Fruit fly (Drosophila melanogaster) whole organism, wandering third instar larva: Measurements from ENCODE around the gene mamo.

Experiments
- Abd-B ChIP-seq: fragments of >200 bp; optimal IDR thresholded peaks from 2 replicates; lab custom pipeline; 2017; ENCODE audit warnings: missing biosample characterization, missing genetic modification characterization
- CG9705 ChIP-seq: fragments of 200-800 bp; sonication (Bioruptor generic); optimal IDR thresholded peaks from 2 replicates; lab custom pipeline; 2018; ENCODE audit warnings: missing biosample characterization, mild to moderate bottlenecking, missing genetic modification characterization
- CrebA ChIP-seq: fragments of 200-800 bp; sonication (Bioruptor generic); optimal IDR thresholded peaks from 2 replicates; lab custom pipeline; 2016; ENCODE audit warnings: missing biosample characterization, mild to moderate bottlenecking, missing genetic modification characterization, borderline replicate concordance
- Dfd ChIP-seq: fragments of >200 bp; optimal IDR thresholded peaks from 2 replicates; lab custom pipeline; 2017; ENCODE audit warnings: missing biosample characterization, missing genetic modification characterization
- Dif ChIP-seq: fragments of 200-275, 200-300 bp; sonication (Bioruptor generic); optimal IDR thresholded peaks from 2 replicates; lab custom pipeline; 2018; ENCODE audit warnings: missing biosample characterization, missing genetic modification characterization; ENCODE audit not compliant: partially characterized antibody
- GATAd ChIP-seq: sonication (Bioruptor generic); optimal IDR thresholded peaks from 2 replicates; lab custom pipeline; 2016; ENCODE audit warnings: missing biosample characterization, missing genetic modification characterization
- HLH106 ChIP-seq: fragments of 200-800 bp; optimal IDR thresholded peaks from 3 replicates; lab custom pipeline; 2019; ENCODE audit warnings: missing biosample characterization, mild to moderate bottlenecking, missing genetic modification characterization, moderate library complexity
- Hnf4 ChIP-seq: fragments of 200-800 bp; sonication (Bioruptor generic); optimal IDR thresholded peaks from 2 replicates; lab custom pipeline; 2016; ENCODE audit warnings: missing biosample characterization, mild to moderate bottlenecking, missing genetic modification characterization
- Hr78 ChIP-seq: fragments of >200 bp; optimal IDR thresholded peaks from 2 replicates; lab custom pipeline; 2017; ENCODE audit warnings: missing biosample characterization, missing genetic modification characterization
- Myc ChIP-seq: fragments of >200 bp; optimal IDR thresholded peaks from 2 replicates; lab custom pipeline; 2017
- N ChIP-seq: fragments of >200 bp; optimal IDR thresholded peaks from 2 replicates; lab custom pipeline; 2018; ENCODE audit warnings: missing biosample characterization, missing external identifiers, missing genetic modification characterization
- OdsH ChIP-seq: fragments of 200-800 bp; sonication (Bioruptor generic); optimal IDR thresholded peaks from 2 replicates; lab custom pipeline; 2016; ENCODE audit warnings: missing biosample characterization, mild to moderate bottlenecking, missing genetic modification characterization
- Rel ChIP-seq, 2 experiments: fragments of 200-800 bp; sonication (Bioruptor generic) in 1 of 2; optimal IDR thresholded peaks; 2 replicates in 1 of 2; 3 replicates in 1 of 2; lab custom pipeline; 2016 to 2019; ENCODE audit warnings: mild to moderate bottlenecking in 2 of 2, missing biosample characterization in 2 of 2, missing genetic modification characterization in 2 of 2, moderate library complexity in 1 of 2
- Sp1 ChIP-seq: fragments of 200-800 bp; sonication (Bioruptor generic); optimal IDR thresholded peaks from 3 replicates; lab custom pipeline; 2019; ENCODE audit warnings: missing biosample characterization, mild to moderate bottlenecking, missing genetic modification characterization, moderate library complexity
- Vsx2 ChIP-seq: fragments of 200-300, 225-300 bp; sonication (Bioruptor generic); optimal IDR thresholded peaks from 2 replicates; lab custom pipeline; 2018; ENCODE audit warnings: missing biosample characterization, missing genetic modification characterization; ENCODE audit not compliant: partially characterized antibody
- br ChIP-seq: fragments of 200-800 bp; sonication (Bioruptor generic); optimal IDR thresholded peaks from 2 replicates; lab custom pipeline; 2016; ENCODE audit warnings: missing biosample characterization, missing genetic modification characterization
- brk ChIP-seq: fragments of 200-800 bp; sonication (Bioruptor generic); optimal IDR thresholded peaks from 2 replicates; lab custom pipeline; 2016; ENCODE audit warnings: missing biosample characterization, mild to moderate bottlenecking, missing genetic modification characterization
- dl ChIP-seq, 2 experiments: fragments of 175-275, 200-275 bp in 1 of 2; fragments of 200-275 bp in 1 of 2; sonication (Bioruptor generic); optimal IDR thresholded peaks; lab custom pipeline; 2018; ENCODE audit warnings: mild to moderate bottlenecking in 2 of 2, missing biosample characterization in 2 of 2, missing genetic modification characterization in 2 of 2, moderate library complexity in 2 of 2; ENCODE audit not compliant: partially characterized antibody in 2 of 2, insufficient read depth in 1 of 2
- dmrt93B ChIP-seq: fragments of 200-800 bp; sonication (Bioruptor generic); optimal IDR thresholded peaks from 2 replicates; lab custom pipeline; 2018; ENCODE audit warnings: missing biosample characterization, mild to moderate bottlenecking, missing genetic modification characterization
- dsf ChIP-seq: sonication (Bioruptor generic); optimal IDR thresholded peaks from 2 replicates; lab custom pipeline; 2016; ENCODE audit warnings: missing biosample characterization, missing genetic modification characterization, borderline replicate concordance
- ey ChIP-seq: fragments of 200-800 bp; sonication (Bioruptor generic); optimal IDR thresholded peaks from 2 replicates; lab custom pipeline; 2016; ENCODE audit warnings: missing biosample characterization, missing genetic modification characterization
- foxo ChIP-seq, 2 experiments: fragments of 200-800 bp; sonication (Bioruptor generic); optimal IDR thresholded peaks; 2 replicates in 1 of 2; 3 replicates in 1 of 2; lab custom pipeline; 2016 to 2017; ENCODE audit warnings: missing biosample characterization in 2 of 2, missing genetic modification characterization in 2 of 2
- fru ChIP-seq: fragments of 200-800 bp; sonication (Bioruptor generic); optimal IDR thresholded peaks from 3 replicates; lab custom pipeline; 2016; ENCODE audit warnings: missing biosample characterization, mild to moderate bottlenecking, missing genetic modification characterization
- h ChIP-seq: fragments of 200-800 bp; sonication (Bioruptor generic); optimal IDR thresholded peaks from 3 replicates; lab custom pipeline; 2016; ENCODE audit warnings: missing biosample characterization, mild to moderate bottlenecking, missing genetic modification characterization
- jim ChIP-seq: fragments of 175-275, 200-325 bp; sonication (Bioruptor generic); optimal IDR thresholded peaks from 2 replicates; lab custom pipeline; 2016; ENCODE audit warnings: missing biosample characterization, mild to moderate bottlenecking, missing genetic modification characterization
- pan ChIP-seq: fragments of >200 bp; optimal IDR thresholded peaks from 2 replicates; lab custom pipeline; 2017
- psq ChIP-seq: fragments of 200-800 bp; sonication (Bioruptor generic); optimal IDR thresholded peaks from 3 replicates; lab custom pipeline; 2017; ENCODE audit warnings: missing biosample characterization, mild to moderate bottlenecking, missing genetic modification characterization, moderate library complexity
- rgr ChIP-seq: fragments of 200-800 bp; sonication (Bioruptor generic); optimal IDR thresholded peaks from 3 replicates; lab custom pipeline; 2016; ENCODE audit warnings: missing biosample characterization, mild to moderate bottlenecking, missing genetic modification characterization
- sage ChIP-seq: fragments of 200-800 bp; sonication (Bioruptor generic); optimal IDR thresholded peaks from 2 replicates; lab custom pipeline; 2016; ENCODE audit warnings: missing biosample characterization, mild to moderate bottlenecking, missing genetic modification characterization
- sv ChIP-seq: fragments of 200-800 bp; sonication (Bioruptor generic); optimal IDR thresholded peaks from 3 replicates; lab custom pipeline; 2016; ENCODE audit warnings: missing biosample characterization, missing genetic modification characterization
- tai ChIP-seq: sonication (Bioruptor generic); optimal IDR thresholded peaks from 2 replicates; lab custom pipeline; 2016; ENCODE audit warnings: missing biosample characterization, missing genetic modification characterization
- usp ChIP-seq: fragments of >200 bp; optimal IDR thresholded peaks from 2 replicates; lab custom pipeline; 2017; ENCODE audit warnings: missing biosample characterization, missing genetic modification characterization
- woc ChIP-seq: sonication (Bioruptor generic); optimal IDR thresholded peaks from 2 replicates; lab custom pipeline; 2016; ENCODE audit warnings: missing biosample characterization, mild to moderate bottlenecking, missing genetic modification characterization

The mamo gene

DNA sequence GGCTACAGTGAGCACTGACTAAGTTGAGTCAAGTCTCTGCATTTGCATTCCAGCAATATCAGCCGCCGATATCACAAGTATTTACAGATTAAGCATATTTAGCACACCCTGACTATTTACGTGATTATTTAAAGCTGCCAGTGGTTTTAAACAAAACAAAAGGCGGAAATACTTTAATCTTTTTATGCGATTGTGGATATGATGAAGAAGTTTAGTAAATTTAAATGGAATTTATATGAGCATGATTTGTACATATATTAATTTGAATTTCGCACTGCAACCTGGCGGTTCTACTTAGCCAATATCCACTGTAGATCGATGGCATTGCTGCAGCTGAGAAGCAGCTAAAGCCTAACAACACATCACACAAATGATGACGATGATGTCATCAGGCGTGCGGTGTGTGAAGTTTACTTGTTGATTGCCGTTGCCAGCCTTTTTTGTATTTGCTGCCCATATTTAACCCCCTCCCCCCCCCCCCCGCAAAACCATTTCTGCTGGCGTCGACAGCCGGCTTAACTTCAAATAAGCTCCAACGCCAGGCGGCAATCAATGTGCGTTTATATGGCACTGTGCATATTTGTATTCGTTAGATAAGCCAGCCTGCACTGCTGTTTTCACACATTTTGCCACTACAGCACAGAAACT lies 174.7 kb downstream of the mamo start (continued):
- no peak for TF ChIP-seq Abd-B (GFP tag; lab: Kevin White, UChicago)
- peak in 1 of 2 experiments; percentile 69 for TF ChIP-seq foxo (GFP tag; optimal IDR thresholded peaks at IDR 0.05; lab: Kevin White, UChicago)
- no peak for TF ChIP-seq Rel (GFP tag; optimal IDR thresholded peaks at IDR 0.05; lab: Kevin White, UChicago)
- TF ChIP-seq Rel (tag; optimal IDR thresholded peaks at IDR 0.05; lab: Kevin White, UChicago): no peak

DNA sequence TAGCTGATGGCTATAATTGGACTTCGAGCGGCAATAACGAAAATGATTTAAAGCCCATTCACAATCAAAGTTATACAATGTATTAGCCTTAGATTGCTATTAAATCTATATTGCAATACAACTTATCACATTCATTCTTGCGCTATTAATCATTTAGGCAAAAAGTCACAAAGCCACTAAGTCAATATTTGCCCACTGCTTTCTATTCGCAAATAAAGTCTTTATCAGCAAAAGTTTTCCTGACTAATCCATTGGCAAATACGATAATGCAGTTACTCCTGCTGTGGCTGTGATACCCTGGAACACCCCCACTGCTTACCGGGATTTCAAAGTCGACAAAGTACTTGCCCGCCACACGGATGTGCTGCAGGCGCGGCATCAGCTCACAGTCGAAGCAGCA lies 176.3 kb downstream of the mamo start:
- TF ChIP-seq brk (GFP tag; lab: Kevin White, UChicago) (no peak), Hr78 (no peak), GATAd (GFP tag; lab: Kevin White, UChicago) (no peak), HLH106 (no peak), pan (lab: Kevin White, UChicago) (no peak), Abd-B (GFP tag; lab: Kevin White, UChicago) (no peak), sv (GFP tag; lab: Kevin White, UChicago) (no peak), tai (GFP tag; lab: Kevin White, UChicago) (no peak), Dfd (GFP tag; lab: Kevin White, UChicago) (no peak), foxo (GFP tag; optimal IDR thresholded peaks at IDR 0.05; lab: Kevin White, UChicago) (no peak), dl (GFP tag; optimal IDR thresholded peaks at IDR 0.05; lab: Kevin White, UChicago; ENCODE audit: insufficient read depth in 1 of 2, partially characterized antibody in 2 of 2) (no peak), OdsH (GFP tag; lab: Kevin White, UChicago) (no peak), jim (GFP tag; lab: Kevin White, UChicago) (no peak), woc (GFP tag; lab: Kevin White, UChicago) (no peak), Rel (GFP tag; optimal IDR thresholded peaks at IDR 0.05; lab: Kevin White, UChicago) (no peak), Rel (tag; optimal IDR thresholded peaks at IDR 0.05; lab: Kevin White, UChicago) (no peak), br (GFP tag; lab: Kevin White, UChicago) (no peak), Dif (GFP tag; lab: Kevin White, UChicago) (no peak), CrebA (GFP tag; lab: Kevin White, UChicago) (no peak), dsf (GFP tag; lab: Kevin White, UChicago) (no peak)

DNA sequence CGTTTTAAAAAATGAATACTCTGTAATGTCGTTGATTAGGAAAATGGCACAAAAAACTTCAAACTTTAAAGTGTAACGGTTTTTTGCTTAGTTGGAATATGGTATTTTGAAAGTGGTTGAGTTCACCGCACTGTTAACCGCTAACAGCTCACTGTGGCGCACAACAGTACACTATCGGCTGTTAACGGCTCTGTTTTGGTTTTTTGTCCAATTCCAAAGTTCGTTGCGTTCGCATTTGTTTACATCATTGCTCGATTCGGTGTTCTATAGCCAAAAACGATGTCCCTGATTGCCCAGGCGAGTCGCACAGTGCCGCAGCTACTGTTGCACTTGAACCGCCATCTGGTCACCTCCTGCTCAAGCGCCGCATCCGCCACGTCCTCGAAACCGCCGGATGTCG lies 178.8 kb downstream of the mamo start, which contains the start of gene CG11095:
Gene CG11095 (plus strand): TSS at position 205 of the 400 bp plus-strand sequence.
- TF ChIP-seq N (peak; percentile 54), Hnf4 (peak; percentile 38), Abd-B (GFP tag; lab: Kevin White, UChicago) (no peak), fru (GFP tag; lab: Kevin White, UChicago) (no peak)

DNA sequence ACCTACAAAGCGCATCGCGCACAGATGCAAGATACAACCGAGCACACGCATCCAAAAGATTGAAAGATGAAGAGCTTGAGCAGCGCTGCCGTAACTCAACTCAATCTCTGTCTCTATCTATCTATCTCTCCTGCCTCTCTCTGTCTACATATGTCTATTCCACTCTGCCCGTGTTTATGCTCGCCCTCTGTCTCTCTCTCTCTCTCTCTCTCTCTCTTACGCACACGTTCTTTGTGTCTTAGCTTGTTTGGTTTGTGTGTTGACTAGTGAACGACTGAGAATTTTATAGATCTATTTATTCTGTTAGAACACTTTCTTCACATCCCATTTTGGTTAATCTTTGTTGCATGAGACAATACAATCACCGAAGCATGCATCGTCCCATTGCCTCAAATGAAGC lies 184.8 kb downstream of the mamo start:
- TF ChIP-seq CG9705 (no peak), rgr (no peak), Hr78 (no peak), foxo (GFP tag; optimal IDR thresholded peaks at IDR 0.05; lab: Kevin White, UChicago) (no peak), CrebA (GFP tag; lab: Kevin White, UChicago) (no peak), psq (no peak), Rel (GFP tag; optimal IDR thresholded peaks at IDR 0.05; lab: Kevin White, UChicago) (no peak), Rel (tag; optimal IDR thresholded peaks at IDR 0.05; lab: Kevin White, UChicago) (no peak), dsf (GFP tag; lab: Kevin White, UChicago) (no peak), usp (GFP tag; lab: Kevin White, UChicago) (no peak), br (GFP tag; lab: Kevin White, UChicago) (no peak), N (no peak), h (GFP tag; lab: Kevin White, UChicago) (no peak), Vsx2 (GFP tag; lab: Kevin White, UChicago) (no peak), Sp1 (GFP tag; lab: Kevin White, UChicago) (no peak), OdsH (GFP tag; lab: Kevin White, UChicago) (no peak), Hnf4 (no peak)

DNA sequence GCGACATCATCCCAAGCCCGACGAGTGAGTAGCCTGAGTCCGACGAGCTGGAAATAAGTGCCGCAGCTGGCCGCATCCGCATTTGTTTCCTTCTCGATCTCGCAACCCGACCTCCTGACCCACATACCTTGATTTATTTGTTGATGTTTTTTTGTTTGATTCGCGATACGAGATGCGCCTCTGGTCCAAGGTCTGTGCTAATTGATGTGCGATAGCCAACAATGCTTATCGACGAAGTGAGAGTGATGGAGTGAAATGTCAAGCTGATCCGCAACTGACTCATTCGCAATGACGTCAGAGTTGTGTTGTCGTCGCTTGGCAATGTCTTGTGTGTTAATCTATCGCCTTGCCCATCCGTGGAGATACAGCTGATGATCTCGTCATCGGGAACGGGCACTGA lies 185.9 kb downstream of the mamo start:
- TF ChIP-seq Vsx2 (GFP tag; lab: Kevin White, UChicago) (no peak), Abd-B (GFP tag; lab: Kevin White, UChicago) (no peak), br (GFP tag; lab: Kevin White, UChicago) (no peak), ey (GFP tag; lab: Kevin White, UChicago) (no peak), fru (GFP tag; lab: Kevin White, UChicago) (no peak), sage (GFP tag; lab: Kevin White, UChicago) (no peak), psq (no peak), dl (GFP tag; optimal IDR thresholded peaks at IDR 0.05; lab: Kevin White, UChicago; ENCODE audit: insufficient read depth in 1 of 2, partially characterized antibody in 2 of 2) (no peak), sv (GFP tag; lab: Kevin White, UChicago) (no peak), Myc (no peak), dmrt93B (GFP tag; lab: Kevin White, UChicago) (no peak), rgr (no peak), HLH106 (no peak)
